Fruit fly (Drosophila melanogaster) whole organism, embryonic: ENCODE results near the gene Sox102F.

Experiments
- CG10267 ChIP-seq: fragments of 200-800 bp; sonication (Bioruptor generic); optimal IDR thresholded peaks from 2 replicates; lab custom pipeline; 2018; ENCODE audit warnings: missing biosample characterization, mild to moderate bottlenecking, missing genetic modification characterization, moderate library complexity
- CG10321 ChIP-seq: fragments of 200-800 bp; sonication (Bioruptor generic); IDR thresholded peaks from 2 replicates; pipeline ENCODE4 v1.3.6; 2022; ENCODE audit warnings: missing biosample characterization, missing genetic modification characterization
- CG10959 ChIP-seq: fragments of 200-800 bp; sonication (Bioruptor generic); IDR thresholded peaks from 2 replicates; pipeline ENCODE4 v1.3.6; 2022; ENCODE audit warnings: missing biosample characterization, missing genetic modification characterization
- CG11504 ChIP-seq: fragments of 200-800 bp; sonication (Bioruptor generic); optimal IDR thresholded peaks from 3 replicates; lab custom pipeline; 2019; ENCODE audit warnings: missing biosample characterization, mild to moderate bottlenecking, missing genetic modification characterization, moderate library complexity
- CG12071 ChIP-seq: fragments of 200-800 bp; sonication (Bioruptor generic); optimal IDR thresholded peaks from 3 replicates; lab custom pipeline; 2018; ENCODE audit warnings: missing biosample characterization, mild to moderate bottlenecking, missing genetic modification characterization
- CG15269 ChIP-seq: fragments of 200-800 bp; sonication (Bioruptor generic); optimal IDR thresholded peaks from 2 replicates; lab custom pipeline; 2018; ENCODE audit warnings: missing biosample characterization, mild to moderate bottlenecking, missing genetic modification characterization, moderate library complexity
- CG16815 ChIP-seq: fragments of 200-800 bp; sonication (Bioruptor generic); optimal IDR thresholded peaks from 3 replicates; lab custom pipeline; 2017; ENCODE audit warnings: missing biosample characterization, mild to moderate bottlenecking, missing genetic modification characterization
- CG17802 ChIP-seq: fragments of 200-800 bp; sonication (Bioruptor generic); optimal IDR thresholded peaks from 2 replicates; lab custom pipeline; 2018; ENCODE audit warnings: missing biosample characterization, mild to moderate bottlenecking, missing genetic modification characterization, moderate library complexity
- CG2712 ChIP-seq: fragments of 200-800 bp; optimal IDR thresholded peaks from 3 replicates; lab custom pipeline; 2019; ENCODE audit warnings: missing biosample characterization, mild to moderate bottlenecking, missing genetic modification characterization, moderate library complexity
- CG31441 ChIP-seq: fragments of 200-800 bp; sonication (Bioruptor generic); IDR thresholded peaks from 2 replicates; pipeline ENCODE4 v1.3.6; 2022; ENCODE audit warnings: missing biosample characterization, missing genetic modification characterization
- CG34224 ChIP-seq: fragments of 200-800 bp; sonication (Bioruptor generic); IDR thresholded peaks from 3 replicates; pipeline ENCODE4 v1.3.6; 2022; ENCODE audit warnings: missing biosample characterization, missing genetic modification characterization; ENCODE audit not compliant: partially characterized antibody
- CG4360 ChIP-seq: fragments of 200-800 bp; sonication (Bioruptor generic); IDR thresholded peaks from 2 replicates; pipeline ENCODE4 v1.3.6; 2022; ENCODE audit warnings: missing biosample characterization, missing genetic modification characterization
- CG5180 ChIP-seq: fragments of 200-800 bp; sonication (Bioruptor generic); optimal IDR thresholded peaks from 3 replicates; lab custom pipeline; 2017; ENCODE audit warnings: missing biosample characterization, missing genetic modification characterization, mild to moderate bottlenecking, moderate library complexity, missing genetic modification reagents
- CG7271 ChIP-seq: fragments of 200-800 bp; sonication (Bioruptor generic); optimal IDR thresholded peaks from 2 replicates; lab custom pipeline; 2018; ENCODE audit warnings: missing biosample characterization, mild to moderate bottlenecking, missing genetic modification characterization, moderate library complexity
- CG7357 ChIP-seq: fragments of 200-800 bp; sonication (Bioruptor generic); IDR thresholded peaks from 3 replicates; pipeline ENCODE4 v1.3.6; 2022; ENCODE audit warnings: missing biosample characterization, missing genetic modification characterization
- CG8388 ChIP-seq: fragments of 200-800 bp; sonication (Bioruptor generic); optimal IDR thresholded peaks from 2 replicates; lab custom pipeline; 2019; ENCODE audit warnings: missing biosample characterization, mild to moderate bottlenecking, missing genetic modification characterization, moderate library complexity
- CG9817 ChIP-seq: fragments of 200-800 bp; sonication (Bioruptor generic); optimal IDR thresholded peaks from 2 replicates; lab custom pipeline; 2018; ENCODE audit warnings: missing biosample characterization, mild to moderate bottlenecking, missing genetic modification characterization, moderate library complexity
- Camta ChIP-seq: fragments of 200-800 bp; sonication (Bioruptor generic); optimal IDR thresholded peaks from 2 replicates; lab custom pipeline; 2016; ENCODE audit warnings: missing biosample characterization, missing genetic modification characterization
- CkIIα-i1 ChIP-seq: fragments of 200-800 bp; sonication (Bioruptor generic); IDR thresholded peaks from 2 replicates; pipeline ENCODE4 v1.3.6; 2022; ENCODE audit warnings: missing biosample characterization, missing genetic modification characterization
- Dip2 ChIP-seq: fragments of 200-800 bp; sonication (Bioruptor generic); IDR thresholded peaks from 2 replicates; pipeline ENCODE4 v1.3.6; 2022; ENCODE audit warnings: missing biosample characterization, missing genetic modification characterization
- E2f2 ChIP-seq: fragments of 200-800 bp; sonication (Bioruptor generic); IDR thresholded peaks from 2 replicates; pipeline ENCODE4 v1.3.6; 2022; ENCODE audit warnings: missing biosample characterization, missing genetic modification characterization
- MBD-R2 ChIP-seq: fragments of 200-800 bp; sonication (Bioruptor generic); IDR thresholded peaks from 2 replicates; pipeline ENCODE4 v1.3.6; 2022; ENCODE audit warnings: missing biosample characterization, missing genetic modification characterization
- Nf-YC ChIP-seq: fragments of 200-800 bp; optimal IDR thresholded peaks from 3 replicates; lab custom pipeline; 2019; ENCODE audit warnings: missing biosample characterization, mild to moderate bottlenecking, missing genetic modification characterization, moderate library complexity
- Scr ChIP-seq: fragments of 200-800 bp; sonication (Bioruptor generic); IDR thresholded peaks from 2 replicates; pipeline ENCODE4 v1.3.6; 2022; ENCODE audit warnings: missing biosample characterization, missing genetic modification characterization; ENCODE audit not compliant: partially characterized antibody
- Sox100B ChIP-seq: fragments of 200-800 bp; sonication (Bioruptor generic); optimal IDR thresholded peaks from 3 replicates; lab custom pipeline; 2018; ENCODE audit warnings: missing biosample characterization, mild to moderate bottlenecking, missing genetic modification characterization
- az2 ChIP-seq: fragments of 200-800 bp; sonication (Bioruptor generic); optimal IDR thresholded peaks from 3 replicates; lab custom pipeline; 2016; ENCODE audit warnings: missing biosample characterization, missing genetic modification characterization
- bbx ChIP-seq: fragments of 200-800 bp; sonication (Bioruptor generic); IDR thresholded peaks from 2 replicates; pipeline ENCODE4 v1.3.6; 2022; ENCODE audit warnings: missing biosample characterization, missing genetic modification characterization; ENCODE audit not compliant: partially characterized antibody
- crol ChIP-seq: fragments of 200-800 bp; sonication (Bioruptor generic); IDR thresholded peaks from 2 replicates; pipeline ENCODE4 v1.3.6; 2022; ENCODE audit warnings: missing biosample characterization, missing genetic modification characterization
- crp ChIP-seq, 2 experiments: fragments of 200-800 bp; sonication (Bioruptor generic); optimal IDR thresholded peaks; 2 replicates in 1 of 2; 3 replicates in 1 of 2; lab custom pipeline; 2017; ENCODE audit warnings: missing biosample characterization in 2 of 2, missing genetic modification characterization in 2 of 2, mild to moderate bottlenecking in 1 of 2, moderate library complexity in 1 of 2
- da ChIP-seq: fragments of 200-800 bp; sonication (Bioruptor generic); optimal IDR thresholded peaks from 2 replicates; lab custom pipeline; 2016; ENCODE audit warnings: missing biosample characterization, missing genetic modification characterization
- dmrt99B ChIP-seq: fragments of 200-800 bp; sonication (Bioruptor generic); optimal IDR thresholded peaks from 2 replicates; lab custom pipeline; 2018; ENCODE audit warnings: missing biosample characterization, mild to moderate bottlenecking, missing genetic modification characterization, moderate library complexity
- dysf ChIP-seq: fragments of 200-800 bp; sonication (Bioruptor generic); IDR thresholded peaks from 3 replicates; pipeline ENCODE4 v1.3.6; 2022; ENCODE audit warnings: missing biosample characterization, missing genetic modification characterization
- en ChIP-seq: fragments of 200-800 bp; sonication (Bioruptor generic); optimal IDR thresholded peaks from 2 replicates; lab custom pipeline; 2016; ENCODE audit warnings: missing biosample characterization, missing genetic modification characterization
- grn ChIP-seq: fragments of 200-800 bp; sonication (Bioruptor generic); optimal IDR thresholded peaks from 3 replicates; lab custom pipeline; 2017; ENCODE audit warnings: missing biosample characterization, missing genetic modification characterization
- gro ChIP-seq: fragments of 200-800 bp; sonication (Bioruptor generic); optimal IDR thresholded peaks from 2 replicates; lab custom pipeline; 2016; ENCODE audit warnings: missing biosample characterization, missing genetic modification characterization
- jing ChIP-seq: fragments of 200-800 bp; sonication (Bioruptor generic); optimal IDR thresholded peaks from 2 replicates; lab custom pipeline; 2018; ENCODE audit warnings: missing biosample characterization, mild to moderate bottlenecking, missing genetic modification characterization
- klu ChIP-seq: fragments of 200-800 bp; sonication (Bioruptor generic); IDR thresholded peaks from 2 replicates; pipeline ENCODE4 v1.3.6; 2022; ENCODE audit warnings: missing biosample characterization, missing genetic modification characterization
- onecut ChIP-seq: fragments of 200-800 bp; sonication (Bioruptor generic); IDR thresholded peaks from 2 replicates; pipeline ENCODE4 v1.3.6; 2022; ENCODE audit warnings: missing biosample characterization, missing genetic modification characterization
- pita ChIP-seq: fragments of 200-800 bp; sonication (Bioruptor generic); optimal IDR thresholded peaks from 2 replicates; lab custom pipeline; 2017; ENCODE audit warnings: missing biosample characterization, mild to moderate bottlenecking, missing genetic modification characterization
- salm ChIP-seq: fragments of 200-800 bp; sonication (Bioruptor generic); optimal IDR thresholded peaks from 2 replicates; lab custom pipeline; 2018; ENCODE audit warnings: missing biosample characterization, mild to moderate bottlenecking, missing genetic modification characterization
- sc ChIP-seq, 3 experiments: fragments of >200 bp in 2 of 3; fragments of 200-800 bp in 1 of 3; sonication (Bioruptor generic) in 1 of 3; optimal IDR thresholded peaks; 2 replicates in 2 of 3; 3 replicates in 1 of 3; lab custom pipeline; 2017; ENCODE audit warnings: mild to moderate bottlenecking in 1 of 3, missing biosample characterization in 1 of 3, missing genetic modification characterization in 1 of 3, missing genetic modification reagents in 1 of 3
- sima ChIP-seq: fragments of 200-800 bp; sonication (Bioruptor generic); optimal IDR thresholded peaks from 2 replicates; lab custom pipeline; 2016; ENCODE audit warnings: missing biosample characterization, missing genetic modification characterization
- tgo ChIP-seq: fragments of 200-800 bp; sonication (Bioruptor generic); IDR thresholded peaks from 3 replicates; pipeline ENCODE4 v1.3.6; 2022; ENCODE audit warnings: missing biosample characterization, missing genetic modification characterization
- zfh2 ChIP-seq: fragments of 200-800 bp; sonication (Bioruptor generic); optimal IDR thresholded peaks from 2 replicates; lab custom pipeline; 2016; ENCODE audit warnings: missing biosample characterization, missing genetic modification characterization

The Sox102F gene

dm6 chr4:787389-787822 is 46.8 kb downstream of the Sox102F start (continued):
- TF ChIP-seq Scr (GFP tag; lab: Robert Waterston, UW) (peak; percentile 51), sc (optimal IDR thresholded peaks at IDR 0.05; lab: Kevin White, UChicago) (no peak), sc (GFP tag; optimal IDR thresholded peaks at IDR 0.05; lab: Kevin White, UChicago) (no peak), CkIIα-i1 (no peak), dysf (GFP tag; lab: Robert Waterston, UW) (no peak), Camta (GFP tag; lab: Kevin White, UChicago) (no peak), gro (GFP tag; lab: Kevin White, UChicago) (no peak), bbx (peak; percentile 39; the same call in 1 of the 2 replicates), CG10959 (GFP tag; lab: Robert Waterston, UW) (no peak), Dip2 (GFP tag; lab: Robert Waterston, UW) (no peak), tgo (no peak), dmrt99B (no peak), en (GFP tag; lab: Kevin White, UChicago) (no peak), CG17802 (tag; lab: Kevin White, UChicago) (peak; percentile 99), crp (GFP tag; optimal IDR thresholded peaks at IDR 0.05; lab: Kevin White, UChicago) (no peak), CG2712 (tag; lab: Kevin White, UChicago) (no peak), Sox100B (GFP tag; lab: Kevin White, UChicago) (no peak), onecut (0 out of 2 replicates have a peak, but pooled peaks have one; percentile 11), grn (GFP tag; lab: Kevin White, UChicago) (no peak), zfh2 (GFP tag; lab: Kevin White, UChicago) (no peak), CG8388 (no peak), CG31441 (no peak), CG7357 (peak; percentile 78), MBD-R2 (GFP tag; lab: Robert Waterston, UW) (no peak; the same call in 1 of the 2 replicates), CG9817 (tag; lab: Kevin White, UChicago) (no peak), Nf-YC (tag; lab: Kevin White, UChicago) (no peak), da (GFP tag; lab: Kevin White, UChicago) (no peak), CG15269 (no peak), CG12071 (no peak), CG11504 (no peak), pita (GFP tag; lab: Kevin White, UChicago) (no peak), az2 (GFP tag; lab: Kevin White, UChicago) (no peak), salm (tag; lab: Kevin White, UChicago) (no peak), CG4360 (GFP tag; lab: Robert Waterston, UW) (no peak), CG10321 (GFP tag; lab: Robert Waterston, UW) (no peak), CG7271 (tag; lab: Kevin White, UChicago) (no peak), crol (GFP tag; lab: Robert Waterston, UW) (no peak), jing (GFP tag; lab: Kevin White, UChicago) (no peak), E2f2 (no peak), CG10267 (tag; lab: Kevin White, UChicago) (no peak), klu (GFP tag; lab: Robert Waterston, UW) (no peak), sima (no peak), CG34224 (no peak), CG5180 (no peak), CG16815 (GFP tag; lab: Kevin White, UChicago) (no peak)
